Worm (Caenorhabditis elegans) whole organism, late embryonic: ENCODE results near the gene clec-169.

Experiments used
- K09A11.1 ChIP-seq: sonication (generic microtip); optimal IDR thresholded peaks from 2 replicates; lab custom pipeline; 2017; ENCODE audit warnings: antibody characterized with exemption, mild to moderate bottlenecking, missing genetic modification characterization, missing compliant biosample characterization; ENCODE audit not compliant: insufficient read depth
- ahr-1 ChIP-seq: sonication (generic microtip); optimal IDR thresholded peaks from 2 replicates; lab custom pipeline; 2016; ENCODE audit warnings: missing genetic modification characterization, missing compliant biosample characterization
- ceh-14 ChIP-seq: sonication (generic microtip); optimal IDR thresholded peaks from 2 replicates; lab custom pipeline; 2016; ENCODE audit warnings: missing genotype, missing genetic modification characterization, missing compliant biosample characterization
- ceh-18 ChIP-seq: sonication (generic microtip); optimal IDR thresholded peaks from 2 replicates; lab custom pipeline; 2016; ENCODE audit warnings: missing genetic modification characterization, missing compliant biosample characterization
- ceh-19 ChIP-seq: fragments of 200-800 bp; sonication (Bioruptor generic); optimal IDR thresholded peaks from 2 replicates; lab custom pipeline; 2018; ENCODE audit warnings: mild to moderate bottlenecking, missing genetic modification characterization, missing compliant biosample characterization
- ceh-2 ChIP-seq: sonication (generic microtip); optimal IDR thresholded peaks from 2 replicates; lab custom pipeline; 2016; ENCODE audit warnings: missing genotype, missing genetic modification characterization, missing compliant biosample characterization
- ceh-31 ChIP-seq: sonication (generic microtip); optimal IDR thresholded peaks from 2 replicates; lab custom pipeline; 2016; ENCODE audit warnings: missing genetic modification characterization, missing compliant biosample characterization
- ceh-34 ChIP-seq: sonication (generic microtip); optimal IDR thresholded peaks from 2 replicates; lab custom pipeline; 2016; ENCODE audit warnings: mild to moderate bottlenecking, missing genetic modification characterization, missing compliant biosample characterization
- ceh-48 ChIP-seq: sonication (generic microtip); optimal IDR thresholded peaks from 2 replicates; lab custom pipeline; 2016; ENCODE audit warnings: missing genetic modification characterization, inconsistent platforms, missing compliant biosample characterization
- ceh-6 ChIP-seq: fragments of 200-800 bp; sonication (Bioruptor generic); optimal IDR thresholded peaks from 2 replicates; lab custom pipeline; 2018; ENCODE audit warnings: mild to moderate bottlenecking, missing genetic modification characterization, missing compliant biosample characterization
- dmd-4 ChIP-seq: sonication (generic microtip); optimal IDR thresholded peaks from 2 replicates; lab custom pipeline; 2016; ENCODE audit warnings: borderline replicate concordance, missing genetic modification characterization, missing compliant biosample characterization
- dve-1 ChIP-seq: sonication (generic microtip); optimal IDR thresholded peaks from 2 replicates; lab custom pipeline; 2017; ENCODE audit warnings: antibody characterized with exemption, mild to moderate bottlenecking, missing genetic modification characterization, missing compliant biosample characterization
- hlh-8 ChIP-seq: sonication (generic microtip); optimal IDR thresholded peaks from 2 replicates; lab custom pipeline; 2016; ENCODE audit warnings: missing genotype, missing genetic modification characterization, missing compliant biosample characterization
- lin-11 ChIP-seq: fragments of 200-800 bp; sonication (Bioruptor generic); optimal IDR thresholded peaks from 2 replicates; lab custom pipeline; 2018; ENCODE audit warnings: mild to moderate bottlenecking, missing genetic modification characterization, missing compliant biosample characterization
- mec-3 ChIP-seq: sonication (generic microtip); optimal IDR thresholded peaks from 2 replicates; lab custom pipeline; 2016; ENCODE audit warnings: borderline replicate concordance, missing genetic modification characterization, missing compliant biosample characterization
- npax-4 ChIP-seq: sonication (generic microtip); optimal IDR thresholded peaks from 2 replicates; lab custom pipeline; 2016; ENCODE audit warnings: missing genetic modification characterization, missing compliant biosample characterization
- pag-3 ChIP-seq: sonication (generic microtip); optimal IDR thresholded peaks from 2 replicates; lab custom pipeline; 2016; ENCODE audit warnings: missing compliant biosample characterization, missing genetic modification characterization, borderline replicate concordance
- pat-9 ChIP-seq: fragments of 200-800 bp; sonication (Bioruptor generic); optimal IDR thresholded peaks from 2 replicates; lab custom pipeline; 2018; ENCODE audit warnings: mild to moderate bottlenecking, missing genetic modification characterization, moderate library complexity, missing compliant biosample characterization
- pax-1 ChIP-seq: fragments of 150-350 bp; optimal IDR thresholded peaks from 2 replicates; lab custom pipeline; 2014; ENCODE audit warnings: missing biosample characterization, missing genetic modification characterization
- pha-2 ChIP-seq: sonication (generic microtip); optimal IDR thresholded peaks from 2 replicates; lab custom pipeline; 2017; ENCODE audit warnings: mild to moderate bottlenecking, missing genetic modification characterization, missing compliant biosample characterization
- pha-4 ChIP-seq: fragments of 150-350 bp; optimal IDR thresholded peaks from 2 replicates; lab custom pipeline; 2018; ENCODE audit warnings: missing biosample characterization, missing genetic modification reagents, missing genetic modification characterization
- pros-1 ChIP-seq: fragments of 150-350 bp; optimal IDR thresholded peaks from 2 replicates; lab custom pipeline; 2014; ENCODE audit warnings: missing biosample characterization, missing genetic modification reagents, missing genetic modification characterization
- ref-2 ChIP-seq: sonication (generic microtip); optimal IDR thresholded peaks from 2 replicates; lab custom pipeline; 2016; ENCODE audit warnings: missing genetic modification characterization, missing compliant biosample characterization
- rnt-1 ChIP-seq: sonication (generic microtip); optimal IDR thresholded peaks from 2 replicates; lab custom pipeline; 2016; ENCODE audit warnings: missing genetic modification characterization, missing compliant biosample characterization
- sox-4 ChIP-seq: sonication (generic microtip); optimal IDR thresholded peaks from 2 replicates; lab custom pipeline; 2017; ENCODE audit warnings: mild to moderate bottlenecking, missing genetic modification characterization, inconsistent platforms, missing compliant biosample characterization
- syd-9 ChIP-seq: sonication (generic microtip); optimal IDR thresholded peaks from 2 replicates; lab custom pipeline; 2016; ENCODE audit warnings: mild to moderate bottlenecking, missing genetic modification characterization, moderate library complexity, missing compliant biosample characterization
- tbx-2 ChIP-seq: sonication (generic microtip); optimal IDR thresholded peaks from 2 replicates; lab custom pipeline; 2016; ENCODE audit warnings: missing genetic modification characterization, missing compliant biosample characterization
- unc-3 ChIP-seq, 2 experiments: fragments of 200-800 bp in 1 of 2; sonication (Bioruptor generic) in 1 of 2; sonication (generic microtip) in 1 of 2; conservative IDR thresholded peaks in 1 of 2; optimal IDR thresholded peaks in 1 of 2; 2 replicates each; pipeline versions ENCODE4 v1.3.6 to Lab custom; 2016 to 2022; ENCODE audit warnings: missing compliant biosample characterization in 2 of 2, missing genetic modification characterization in 2 of 2, missing genetic modification reagents in 1 of 2
- unc-86 ChIP-seq: sonication (generic microtip); optimal IDR thresholded peaks from 2 replicates; lab custom pipeline; 2016; ENCODE audit warnings: missing genetic modification characterization, missing compliant biosample characterization
- zip-5 ChIP-seq: sonication (generic microtip); optimal IDR thresholded peaks from 2 replicates; lab custom pipeline; 2016; ENCODE audit warnings: missing genetic modification characterization, missing compliant biosample characterization
- ztf-16 ChIP-seq: sonication (generic microtip); optimal IDR thresholded peaks from 2 replicates; lab custom pipeline; 2017; ENCODE audit warnings: missing genetic modification characterization, missing compliant biosample characterization

Gene clec-169

DNA sequence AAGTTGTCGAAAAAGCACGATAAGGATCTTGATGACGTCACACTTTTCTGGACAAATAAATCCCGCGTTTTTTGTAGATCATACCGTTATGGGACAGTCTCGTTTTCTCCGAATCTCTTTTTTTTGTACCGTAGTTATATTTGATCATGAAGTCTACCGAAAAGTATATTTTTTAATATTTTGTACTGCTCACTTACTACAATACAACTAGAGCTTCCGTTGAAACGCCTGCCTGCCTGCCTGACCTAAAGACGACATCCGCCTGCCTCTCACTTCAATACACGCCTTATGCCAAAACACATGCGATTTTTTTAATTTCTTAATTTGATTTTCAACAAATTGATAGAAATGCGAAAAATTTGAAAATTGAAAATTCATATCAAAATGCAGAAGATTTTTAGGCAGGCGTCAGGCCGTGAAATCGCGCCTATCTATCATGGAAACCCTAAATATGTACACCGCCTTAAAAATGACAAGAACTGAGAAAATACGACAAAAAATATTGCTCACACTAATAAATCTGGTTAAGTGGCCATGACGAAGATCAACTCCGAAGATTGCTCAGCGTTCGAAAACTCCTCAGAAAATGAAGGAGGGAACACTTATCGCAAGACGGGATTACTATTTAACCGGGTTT is 35.4 kb upstream of the clec-169 start, which contains the start of gene W09G12.8:
W09G12.8 (plus strand) TSS at position 587 of the 637 bp plus-strand sequence.
- TF ChIP-seq syd-9 = no peak
- TF ChIP-seq ceh-14 (tag; lab: Kevin White, UChicago) = no peak
- no peak for TF ChIP-seq ceh-18
- no peak for TF ChIP-seq ztf-16 (tag; lab: Kevin White, UChicago)
- no peak for TF ChIP-seq zip-5 (tag; lab: Kevin White, UChicago)
- TF ChIP-seq pha-2 = no peak
- TF ChIP-seq lin-11 (tag; lab: Kevin White, UChicago) = no peak

DNA sequence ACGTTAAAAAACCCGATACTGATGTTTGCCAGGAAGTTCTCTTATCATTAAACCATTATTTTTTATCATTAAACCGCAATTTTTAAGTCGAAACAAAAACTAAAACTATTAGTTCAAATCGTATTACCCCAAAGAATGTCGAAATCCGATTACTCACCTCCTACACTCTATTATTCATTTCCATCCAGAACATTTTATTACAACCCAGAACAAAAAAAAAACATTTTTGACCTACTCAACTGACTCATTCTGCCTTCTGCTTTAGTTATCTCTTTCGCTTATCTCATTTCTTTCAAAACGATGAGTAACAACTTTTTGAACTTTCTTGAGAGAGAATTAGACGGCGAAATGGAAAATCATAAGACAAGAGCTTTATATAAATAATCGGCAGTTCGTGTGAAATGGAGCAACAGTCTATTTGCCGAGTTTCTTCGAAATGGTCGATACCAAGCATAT is 32.4 kb upstream of the clec-169 start, which contains the start of gene W09G12.7:
W09G12.7 (plus strand) TSS at position 406 of the 456 bp plus-strand sequence.
- TF ChIP-seq sox-4 (no peak), mec-3 (no peak), ceh-18 (no peak), ceh-31 (tag; lab: Kevin White, UChicago) (no peak), ceh-6 (GFP tag; lab: Kevin White, UChicago) (no peak), ceh-48 (no peak)
- TF ChIP-seq, all 69 proteins: peak for 0

DNA sequence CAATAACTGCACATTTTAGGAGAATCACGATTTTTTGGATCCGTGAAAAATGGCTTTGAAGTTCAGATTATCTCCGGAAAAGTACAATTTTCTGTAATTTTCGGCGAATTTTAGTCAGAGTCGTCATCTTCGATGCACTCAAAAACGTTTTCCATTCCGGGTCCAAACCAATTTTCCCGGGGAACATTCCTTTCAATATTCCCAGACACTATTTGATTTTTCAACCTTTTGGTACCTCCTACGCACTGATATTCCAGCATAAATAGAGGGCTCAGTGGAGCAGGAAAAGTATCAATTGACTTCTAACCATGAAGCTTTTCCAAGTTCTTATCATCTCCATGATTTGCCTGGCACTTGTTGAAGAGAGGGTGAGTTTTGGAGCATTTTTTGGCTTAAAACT is 29.5 kb upstream of the clec-169 start, which contains the start of gene W09G12.6:
W09G12.6 (plus strand) TSS at position 301 of the 400 bp plus-strand sequence.
- no peak for TF ChIP-seq ahr-1 (tag; lab: Kevin White, UChicago)
- no peak for TF ChIP-seq rnt-1 (tag; lab: Kevin White, UChicago)
- TF ChIP-seq npax-4 = no peak
- no peak for TF ChIP-seq dve-1 (tag; lab: Kevin White, UChicago)
- no peak for TF ChIP-seq ceh-34 (tag; lab: Kevin White, UChicago)
- no peak for TF ChIP-seq ceh-48
- no peak for TF ChIP-seq pros-1 (tag; lab: Kevin White, UChicago)
- TF ChIP-seq, all 69 proteins: peak for 0

DNA sequence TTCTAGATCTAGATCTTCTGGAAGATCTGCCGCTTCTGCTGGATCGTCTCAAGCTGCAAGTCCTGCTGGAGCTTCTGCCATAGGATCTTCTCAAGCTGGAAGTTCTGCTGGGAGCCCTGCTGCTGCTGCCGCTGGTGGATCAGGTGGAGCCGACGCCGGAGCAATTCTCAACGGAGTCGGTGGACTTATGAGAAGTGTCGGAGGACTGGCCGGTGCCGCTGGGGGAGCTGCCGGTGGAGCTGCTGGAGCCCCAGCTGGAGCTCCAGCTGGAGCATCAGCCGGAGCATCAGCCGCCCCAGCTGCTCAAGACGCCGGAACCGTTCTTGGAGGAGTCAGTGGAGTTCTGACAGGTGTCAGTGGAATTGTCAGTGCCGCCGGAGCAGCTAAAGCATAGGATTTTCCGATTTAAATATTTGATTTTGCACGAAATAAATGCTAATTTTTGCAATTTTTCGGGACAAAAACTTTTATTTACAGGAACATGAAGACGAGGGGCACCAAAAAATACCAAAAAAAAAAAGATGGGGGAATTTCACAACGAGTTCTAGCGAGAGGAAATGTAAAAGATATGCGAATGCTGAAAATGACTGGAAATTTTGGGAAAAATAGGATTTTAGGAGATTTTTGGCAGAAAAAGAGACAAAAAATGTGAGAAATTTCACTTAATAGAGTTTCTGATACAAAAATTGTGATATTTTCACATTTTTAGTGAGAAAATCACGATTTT is 28.5 kb upstream of the clec-169 start:
- TF ChIP-seq sox-4 (no peak), ceh-31 (tag; lab: Kevin White, UChicago) (no peak), ceh-14 (tag; lab: Kevin White, UChicago) (no peak), pros-1 (tag; lab: Kevin White, UChicago) (no peak), ref-2 (tag; lab: Kevin White, UChicago) (no peak), npax-4 (no peak), pag-3 (tag; lab: Kevin White, UChicago) (no peak)
- TF ChIP-seq, all 69 proteins: peak for 0

DNA sequence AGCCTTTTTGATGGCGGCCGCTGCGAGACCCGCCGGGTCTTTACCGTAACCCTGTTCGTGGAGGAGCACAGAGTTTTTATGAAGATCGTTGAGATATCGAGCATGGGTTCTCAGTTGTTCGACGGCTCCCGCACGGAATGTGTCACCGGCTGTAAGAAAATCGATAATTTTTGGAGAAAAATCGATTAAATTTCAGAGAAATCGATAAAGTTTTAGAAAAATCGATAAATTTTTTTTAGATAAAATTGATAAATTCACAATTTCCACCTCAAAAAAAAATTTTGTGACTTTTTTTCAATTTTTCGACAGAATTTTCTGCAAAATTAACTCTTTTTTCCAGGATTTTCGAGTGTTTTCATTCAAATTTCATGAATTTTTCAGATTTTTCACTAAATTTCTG is 26.3 kb upstream of the clec-169 start:
- TF ChIP-seq mec-3 (no peak), ceh-48 (no peak), ceh-2 (no peak), hlh-8 (tag; lab: Kevin White, UChicago) (no peak), pha-4 (tag; lab: Kevin White, UChicago) (no peak)

DNA sequence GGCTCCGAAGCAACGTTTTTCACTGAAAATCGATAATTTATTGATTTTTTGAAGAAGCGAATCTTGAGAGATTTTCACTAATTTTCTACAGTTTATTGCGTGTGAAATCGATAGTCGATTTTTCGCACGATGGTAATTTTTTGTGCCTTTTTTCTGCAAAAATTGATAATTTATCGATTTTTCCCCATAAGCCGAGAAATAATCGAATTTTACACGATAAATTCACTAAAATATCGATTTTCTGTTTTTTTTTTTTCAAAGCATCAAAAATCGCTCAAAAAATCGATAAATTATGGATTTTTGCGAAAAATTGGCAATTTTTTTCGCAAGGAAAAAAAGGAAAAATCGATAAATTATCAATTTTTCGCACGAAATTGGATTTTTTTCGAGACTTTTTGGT is 25.3 kb upstream of the clec-169 start:
- no peak for TF ChIP-seq zip-5 (tag; lab: Kevin White, UChicago)
- no peak for TF ChIP-seq unc-3 (GFP tag; conservative IDR thresholded peaks at IDR 0.05; lab: Robert Waterston, UW)
- TF ChIP-seq unc-3 (tag; optimal IDR thresholded peaks at IDR 0.05; lab: Kevin White, UChicago) = no peak
- TF ChIP-seq ceh-48 = peak; percentile 10

DNA sequence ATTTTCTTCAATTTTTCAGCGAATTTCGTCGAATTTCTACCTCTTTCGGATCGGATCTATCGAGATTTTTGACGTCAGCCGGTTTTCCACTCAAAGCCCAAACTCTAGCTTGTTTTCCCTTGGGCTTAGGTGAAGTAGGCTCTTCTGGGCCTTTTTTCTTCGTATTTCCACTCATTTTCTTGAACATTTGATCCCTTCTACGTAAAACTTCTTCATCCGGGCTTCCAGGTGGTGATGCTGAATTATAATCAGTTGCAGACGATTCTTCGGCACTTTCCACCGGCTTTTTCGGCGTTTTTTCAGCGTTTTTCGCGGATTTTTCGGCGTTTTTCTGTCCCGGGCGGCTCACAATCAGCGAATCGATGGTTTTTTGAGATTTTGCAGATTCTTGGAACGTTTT is 23.0 kb upstream of the clec-169 start:
- no peak for TF ChIP-seq pat-9 (tag; lab: Kevin White, UChicago)
- TF ChIP-seq unc-86 (tag; lab: Kevin White, UChicago) = no peak
- no peak for TF ChIP-seq pax-1
- TF ChIP-seq K09A11.1 (tag; lab: Kevin White, UChicago) = no peak
- TF ChIP-seq ahr-1 (tag; lab: Kevin White, UChicago) = no peak
- no peak for TF ChIP-seq npax-4
- TF ChIP-seq rnt-1 (tag; lab: Kevin White, UChicago) = no peak
- TF ChIP-seq tbx-2 (tag; lab: Kevin White, UChicago) = no peak
- TF ChIP-seq ceh-19 = no peak
- TF ChIP-seq dmd-4 (tag; lab: Kevin White, UChicago) = no peak
- no peak for TF ChIP-seq ceh-14 (tag; lab: Kevin White, UChicago)
